Fruit fly (Drosophila melanogaster) whole organism, pupa: Measurements from ENCODE around the gene Orco.

ENCODE experiments used
- CG10348 ChIP-seq: fragments of 200-800 bp; sonication (Bioruptor generic); IDR thresholded peaks from 2 replicates; pipeline ENCODE4 v1.3.6; 2022; ENCODE audit warnings: missing biosample characterization, missing genetic modification characterization
- CG13204 ChIP-seq: fragments of 200-800 bp; sonication (Bioruptor generic); optimal IDR thresholded peaks from 2 replicates; lab custom pipeline; 2018; ENCODE audit warnings: missing biosample characterization, mild to moderate bottlenecking, missing genetic modification characterization, moderate library complexity
- CG14655 ChIP-seq: fragments of 200-800 bp; sonication (Bioruptor generic); optimal IDR thresholded peaks from 3 replicates; lab custom pipeline; 2017; ENCODE audit warnings: mild to moderate bottlenecking, missing biosample characterization, missing genetic modification reagents, missing genetic modification characterization
- D1 ChIP-seq: fragments of 200-800 bp; sonication (Bioruptor generic); optimal IDR thresholded peaks from 2 replicates; lab custom pipeline; 2018; ENCODE audit warnings: missing biosample characterization, mild to moderate bottlenecking, missing genetic modification characterization, moderate library complexity
- Pif1A ChIP-seq: fragments of 200-800 bp; sonication (Bioruptor generic); optimal IDR thresholded peaks from 3 replicates; lab custom pipeline; 2016; ENCODE audit warnings: missing biosample characterization, missing genetic modification characterization
- Pif1B ChIP-seq: fragments of 200-800 bp; sonication (Bioruptor generic); optimal IDR thresholded peaks from 3 replicates; lab custom pipeline; 2016; ENCODE audit warnings: missing biosample characterization, missing genetic modification characterization

dm6 chr3R:5454334-5454733 lies 42.1 kb upstream of the Orco start:
- no peak for TF ChIP-seq D1
- TF ChIP-seq Pif1A (GFP tag; lab: Kevin White, UChicago), result no peak
- TF ChIP-seq CG10348 (GFP tag; lab: Robert Waterston, UW), result no peak
- TF ChIP-seq CG14655 (GFP tag; lab: Kevin White, UChicago), result no peak
- no peak for TF ChIP-seq Pif1B (GFP tag; lab: Kevin White, UChicago)
- no peak for TF ChIP-seq CG13204 (GFP tag; lab: Kevin White, UChicago)
